Worm (Caenorhabditis elegans): Measurements from ENCODE around the gene F59B2.3.

- TF ChIP-seq unc-130 (tag; optimal IDR thresholded peaks at IDR 0.05), result no peak
- no peak for TF ChIP-seq lin-15B (tag; optimal IDR thresholded peaks at IDR 0.05)
- no peak for TF ChIP-seq egl-27 (tag; optimal IDR thresholded peaks at IDR 0.05)
Measured at ce11 chrIII:9017181-9017651, 17.6 kb upstream of the F59B2.3 start, which contains the start of gene F59B2.12.
